Fruit fly (Drosophila melanogaster): ENCODE results near the gene Thor.

The Thor gene

dm6 chr2L:3490971-3491370 is 12.7 kb downstream of the Thor start, which contains the start of gene CG15414:
TSS of gene CG15414 (minus strand) at chr2L:3491071.
- TF ChIP-seq CTCF (GFP tag; optimal IDR thresholded peaks at IDR 0.05), result peak; percentile 19
- no peak for TF ChIP-seq sd (tag; optimal IDR thresholded peaks at IDR 0.05)
- no peak for TF ChIP-seq CG11247 (GFP tag; IDR thresholded peaks at IDR 0.05)
- TF ChIP-seq Spps (tag; optimal IDR thresholded peaks at IDR 0.05), result no peak

- TF ChIP-seq row (GFP tag; IDR thresholded peaks at IDR 0.05) (no peak), sens (GFP tag) (no peak), CG7745 (tag; optimal IDR thresholded peaks at IDR 0.05) (no peak), Ets65A (GFP tag) (peak; percentile 62)
These were observed 15.2 kb downstream of the Thor start for dm6 chr2L:3493475-3493874.

- no peak for TF ChIP-seq Ptx1 (GFP tag; IDR thresholded peaks at IDR 0.05)
- no peak for TF ChIP-seq CG14965 (GFP tag; optimal IDR thresholded peaks at IDR 0.05; ENCODE audit: borderline replicate concordance)
- TF ChIP-seq CG8478 (optimal IDR thresholded peaks at IDR 0.05), result peak; percentile 62
- no peak for TF ChIP-seq gsb-n (tag; optimal IDR thresholded peaks at IDR 0.05)
- no peak for TF ChIP-seq dpn (GFP tag; optimal IDR thresholded peaks at IDR 0.05)
- no peak for TF ChIP-seq CG6175 (GFP tag; IDR thresholded peaks at IDR 0.05)
- TF ChIP-seq CG14441 (GFP tag; IDR thresholded peaks at IDR 0.05), result no peak
- peak; percentile 63 for TF ChIP-seq Ets65A (GFP tag)
- TF ChIP-seq CG3163 (GFP tag; optimal IDR thresholded peaks at IDR 0.05), result no peak
These were observed 17.2 kb downstream of the Thor start for dm6 chr2L:3495465-3495864.

- TF ChIP-seq CG5953 (GFP tag; IDR thresholded peaks at IDR 0.05) (no peak), crol (GFP tag; IDR thresholded peaks at IDR 0.05) (peak; percentile 70), gsb-n (tag; optimal IDR thresholded peaks at IDR 0.05) (peak; percentile 6), Ets65A (GFP tag) (peak; percentile 17), mirr (GFP tag; optimal IDR thresholded peaks at IDR 0.05) (peak; percentile 0), lbe (GFP tag; optimal IDR thresholded peaks at IDR 0.05) (no peak), Hr39 (optimal IDR thresholded peaks at IDR 0.05) (peak; percentile 78), Hey (tag; optimal IDR thresholded peaks at IDR 0.05) (peak; percentile 96)
These were observed 26.6 kb downstream of the Thor start for dm6 chr2L:3504851-3505250.

- no peak for TF ChIP-seq CG11504 (tag; optimal IDR thresholded peaks at IDR 0.05)
- no peak for TF ChIP-seq amos (GFP tag; IDR thresholded peaks at IDR 0.05; ENCODE audit: partially characterized antibody)
- TF ChIP-seq Hr78 (GFP tag; optimal IDR thresholded peaks at IDR 0.05), result peak in 1 of 2 experiments; percentile 91
These were observed 28.1 kb downstream of the Thor start for dm6 chr2L:3506322-3506721.

- TF ChIP-seq Asciz (GFP tag; optimal IDR thresholded peaks at IDR 0.05), result peak; percentile 43
- no peak for TF ChIP-seq CG8359 (GFP tag; optimal IDR thresholded peaks at IDR 0.05; ENCODE audit: borderline replicate concordance)
- TF ChIP-seq CG13123 (GFP tag; optimal IDR thresholded peaks at IDR 0.05), result no peak
- TF ChIP-seq chm (GFP tag; IDR thresholded peaks at IDR 0.05), result no peak
- 0 out of 2 replicates have a peak, but pooled peaks have one; percentile 20 for TF ChIP-seq Ptx1 (GFP tag; IDR thresholded peaks at IDR 0.05)
- TF ChIP-seq Oli (tag; optimal IDR thresholded peaks at IDR 0.05), result peak; percentile 25
- TF ChIP-seq odd (GFP tag; optimal IDR thresholded peaks at IDR 0.05), result no peak
- TF ChIP-seq CG7357 (GFP tag; IDR thresholded peaks at IDR 0.05), result no peak
- TF ChIP-seq Sox102F (GFP tag; optimal IDR thresholded peaks at IDR 0.05), result peak; percentile 37
- no peak for TF ChIP-seq scrt (GFP tag; optimal IDR thresholded peaks at IDR 0.05)
- peak; percentile 35 for TF ChIP-seq CG11504 (tag; optimal IDR thresholded peaks at IDR 0.05)
- no peak for TF ChIP-seq cg (GFP tag; optimal IDR thresholded peaks at IDR 0.05)
- no peak for TF ChIP-seq CG10565 (GFP tag; optimal IDR thresholded peaks at IDR 0.05)
- TF ChIP-seq CG13424 (tag; optimal IDR thresholded peaks at IDR 0.05), result no peak
- TF ChIP-seq Neu2 (GFP tag; optimal IDR thresholded peaks at IDR 0.05; ENCODE audit: borderline replicate concordance), result no peak
- no peak for TF ChIP-seq CG4820 (GFP tag; optimal IDR thresholded peaks at IDR 0.05)
- TF ChIP-seq CG12155 (GFP tag; optimal IDR thresholded peaks at IDR 0.05), result no peak
- peak in 1 of 2 experiments; percentile 9 for TF ChIP-seq Hr51 (GFP tag; optimal IDR thresholded peaks at IDR 0.05)
- TF ChIP-seq sisA (GFP tag; IDR thresholded peaks at IDR 0.05), result 0 out of 2 replicates have a peak, but pooled peaks have one; percentile 16
- no peak for TF ChIP-seq row (GFP tag; IDR thresholded peaks at IDR 0.05)
- TF ChIP-seq sd (tag; optimal IDR thresholded peaks at IDR 0.05), result no peak
- peak; percentile 37 for TF ChIP-seq Drgx (GFP tag; IDR thresholded peaks at IDR 0.05)
These were observed 28.6 kb downstream of the Thor start for dm6 chr2L:3506806-3507205.
